Worm (Caenorhabditis elegans): Measurements from ENCODE around the gene nhr-13.

The nhr-13 gene

ce11 chrV:2211936-2212335 is 19.7 kb downstream of the nhr-13 start, which contains the start of gene nhr-133:
nhr-133 (minus strand) TSS chrV:2212118.
- no peak for TF ChIP-seq klf-2 (GFP tag; conservative IDR thresholded peaks at IDR 0.05)
- TF ChIP-seq med-1 (GFP tag; optimal IDR thresholded peaks at IDR 0.05; ENCODE audit: insufficient read depth) = no peak

DNA sequence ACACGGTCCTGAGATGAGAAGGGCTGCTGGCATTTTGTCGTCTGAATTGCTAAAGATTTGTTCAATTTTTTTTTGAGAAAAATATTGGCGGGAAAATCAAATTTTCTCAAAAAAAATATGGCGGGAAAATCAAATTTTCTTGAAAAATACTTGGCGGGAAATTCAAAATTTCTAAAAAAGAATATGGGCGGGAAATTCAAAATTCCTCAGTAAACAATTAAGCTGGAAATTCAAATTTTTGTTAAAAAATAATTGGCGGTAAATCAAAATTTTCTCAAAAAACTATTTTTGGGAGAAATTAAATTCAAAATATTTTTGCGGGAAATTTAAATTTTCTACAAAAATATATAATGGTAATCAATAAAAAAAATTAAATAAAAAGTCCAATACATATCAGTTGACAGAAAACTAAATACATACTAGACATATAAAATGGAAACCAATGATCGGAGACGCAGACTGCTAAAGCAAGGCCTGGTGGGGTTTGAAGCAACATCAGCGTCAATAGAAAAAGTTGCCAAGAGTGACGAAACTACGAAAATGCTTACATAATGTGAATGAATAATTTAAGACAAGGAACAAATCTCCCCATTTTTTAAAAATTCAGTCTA is 22.2 kb downstream of the nhr-13 start, which contains the start of gene nhr-184:
TSS of gene nhr-184 (minus strand) at position 51 of the 611 bp plus-strand sequence.
- no peak for TF ChIP-seq ref-1 (GFP tag; conservative IDR thresholded peaks at IDR 0.05)

- TF ChIP-seq flt-1 (GFP tag; IDR thresholded peaks at IDR 0.05) (no peak), ref-1 (GFP tag; conservative IDR thresholded peaks at IDR 0.05) (no peak), cog-1 (tag; optimal IDR thresholded peaks at IDR 0.05) (no peak), ztf-23 (GFP tag; IDR thresholded peaks at IDR 0.05) (no peak), klf-2 (GFP tag; conservative IDR thresholded peaks at IDR 0.05) (no peak), T22C8.4 (GFP tag; IDR thresholded peaks at IDR 0.05) (no peak), med-1 (GFP tag; optimal IDR thresholded peaks at IDR 0.05; ENCODE audit: insufficient read depth) (no peak), tab-1 (GFP tag; IDR thresholded peaks at IDR 0.05) (no peak), ztf-29 (GFP tag; IDR thresholded peaks at IDR 0.05) (no peak)
These were observed 23.1 kb downstream of the nhr-13 start, which contains the start of gene nstp-8 for ce11 chrV:2215352-2215751. nstp-8 (plus strand) TSS chrV:2215652.

DNA sequence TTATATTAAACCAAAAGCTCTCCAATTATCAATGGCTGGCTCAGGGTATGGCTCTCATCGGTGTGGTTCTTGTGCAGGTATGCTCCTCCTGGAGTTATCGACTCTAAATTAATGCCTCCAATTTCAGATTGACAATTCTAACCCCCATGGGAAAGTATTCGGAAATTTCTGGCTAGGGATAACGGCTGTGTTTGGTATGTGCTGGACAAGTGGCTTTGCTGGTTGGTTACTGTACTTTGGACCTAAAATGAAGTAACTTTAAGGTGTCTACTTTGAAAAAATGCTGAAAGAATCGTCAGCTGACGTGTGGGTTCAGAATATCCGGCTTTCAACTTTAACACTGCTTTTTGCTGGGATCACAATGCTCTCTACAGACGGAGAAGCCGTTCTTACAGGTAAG is 24.6 kb downstream of the nhr-13 start:
- TF ChIP-seq tab-1 (GFP tag; IDR thresholded peaks at IDR 0.05) (no peak), cog-1 (tag; optimal IDR thresholded peaks at IDR 0.05) (no peak), flt-1 (GFP tag; IDR thresholded peaks at IDR 0.05) (no peak), klf-2 (GFP tag; conservative IDR thresholded peaks at IDR 0.05) (no peak), T22C8.4 (GFP tag; IDR thresholded peaks at IDR 0.05) (no peak), med-1 (GFP tag; optimal IDR thresholded peaks at IDR 0.05; ENCODE audit: insufficient read depth) (no peak), ref-1 (GFP tag; conservative IDR thresholded peaks at IDR 0.05) (no peak), ztf-29 (GFP tag; IDR thresholded peaks at IDR 0.05) (no peak)

- TF ChIP-seq cog-1 (tag; optimal IDR thresholded peaks at IDR 0.05) (no peak), med-1 (GFP tag; optimal IDR thresholded peaks at IDR 0.05; ENCODE audit: insufficient read depth) (no peak), flt-1 (GFP tag; IDR thresholded peaks at IDR 0.05) (no peak), T22C8.4 (GFP tag; IDR thresholded peaks at IDR 0.05) (no peak), ztf-23 (GFP tag; IDR thresholded peaks at IDR 0.05) (no peak), tab-1 (GFP tag; IDR thresholded peaks at IDR 0.05) (no peak), klf-2 (GFP tag; conservative IDR thresholded peaks at IDR 0.05) (no peak), ztf-29 (GFP tag; IDR thresholded peaks at IDR 0.05) (no peak), ref-1 (GFP tag; conservative IDR thresholded peaks at IDR 0.05) (no peak)
These were observed 26.5 kb downstream of the nhr-13 start, which contains the start of gene nhr-56 for ce11 chrV:2218803-2219202. nhr-56 (plus strand) TSS chrV:2219004.

DNA sequence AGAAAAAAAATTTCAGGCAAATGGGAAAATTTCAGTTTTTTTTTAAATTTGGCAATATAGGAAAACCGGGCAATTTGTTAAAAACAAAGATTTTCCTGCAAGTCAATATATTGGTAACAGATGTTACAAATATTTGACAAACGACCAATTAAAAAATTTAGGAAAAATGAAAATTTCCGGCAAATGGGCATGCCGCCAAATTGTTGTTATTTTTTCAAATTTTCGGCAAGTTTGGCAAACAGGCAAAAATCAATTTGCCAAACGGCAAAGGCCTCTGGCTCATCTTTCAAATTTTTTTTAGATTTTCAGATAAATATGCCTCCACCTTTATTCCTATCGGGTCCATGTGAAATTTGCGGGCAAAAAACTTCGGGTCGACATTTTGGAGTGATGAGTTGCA is 29.5 kb downstream of the nhr-13 start, which contains the start of gene nhr-128:
TSS of gene nhr-128 (plus strand) at position 301 of the 400 bp plus-strand sequence.
- TF ChIP-seq T22C8.4 (GFP tag; IDR thresholded peaks at IDR 0.05) (no peak), ref-1 (GFP tag; conservative IDR thresholded peaks at IDR 0.05) (no peak), med-1 (GFP tag; optimal IDR thresholded peaks at IDR 0.05; ENCODE audit: insufficient read depth) (no peak), ztf-29 (GFP tag; IDR thresholded peaks at IDR 0.05) (no peak), tab-1 (GFP tag; IDR thresholded peaks at IDR 0.05) (no peak), flt-1 (GFP tag; IDR thresholded peaks at IDR 0.05) (no peak), ztf-23 (GFP tag; IDR thresholded peaks at IDR 0.05) (no peak), cog-1 (tag; optimal IDR thresholded peaks at IDR 0.05) (no peak), klf-2 (GFP tag; conservative IDR thresholded peaks at IDR 0.05) (no peak)

- TF ChIP-seq flt-1 (GFP tag; IDR thresholded peaks at IDR 0.05) (no peak), med-1 (GFP tag; optimal IDR thresholded peaks at IDR 0.05; ENCODE audit: insufficient read depth) (no peak), ztf-29 (GFP tag; IDR thresholded peaks at IDR 0.05) (no peak), T22C8.4 (GFP tag; IDR thresholded peaks at IDR 0.05) (no peak), tab-1 (GFP tag; IDR thresholded peaks at IDR 0.05) (no peak), ref-1 (GFP tag; conservative IDR thresholded peaks at IDR 0.05) (no peak)
These were observed 32.8 kb downstream of the nhr-13 start, which contains the start of gene nhr-103 for ce11 chrV:2225130-2225529. nhr-103 (plus strand) TSS chrV:2225430.

DNA sequence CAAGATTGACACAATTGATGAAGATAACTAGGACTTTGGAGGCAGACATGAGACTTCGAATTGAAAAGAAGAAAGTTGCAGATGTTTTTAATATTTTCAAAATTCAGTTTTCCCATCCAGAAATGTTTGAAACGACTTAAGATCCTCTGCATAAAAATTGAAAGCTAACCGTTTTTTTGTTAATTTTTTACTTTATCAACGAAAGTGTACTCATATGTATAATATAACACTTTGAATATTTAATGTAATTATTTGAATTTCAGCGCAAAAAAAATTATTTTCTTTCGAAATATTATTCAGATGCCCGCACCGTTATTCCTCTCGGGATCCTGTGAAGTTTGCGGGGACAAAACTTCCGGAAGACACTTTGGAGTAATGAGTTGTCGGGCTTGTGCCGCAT is 34.6 kb downstream of the nhr-13 start, which contains the start of gene nhr-18:
TSS of gene nhr-18 (plus strand) at position 301 of the 400 bp plus-strand sequence.
- TF ChIP-seq ztf-23 (GFP tag; IDR thresholded peaks at IDR 0.05) (no peak), ref-1 (GFP tag; conservative IDR thresholded peaks at IDR 0.05) (no peak), tab-1 (GFP tag; IDR thresholded peaks at IDR 0.05) (no peak), ztf-29 (GFP tag; IDR thresholded peaks at IDR 0.05) (no peak), flt-1 (GFP tag; IDR thresholded peaks at IDR 0.05) (no peak), cog-1 (tag; optimal IDR thresholded peaks at IDR 0.05) (no peak)

DNA sequence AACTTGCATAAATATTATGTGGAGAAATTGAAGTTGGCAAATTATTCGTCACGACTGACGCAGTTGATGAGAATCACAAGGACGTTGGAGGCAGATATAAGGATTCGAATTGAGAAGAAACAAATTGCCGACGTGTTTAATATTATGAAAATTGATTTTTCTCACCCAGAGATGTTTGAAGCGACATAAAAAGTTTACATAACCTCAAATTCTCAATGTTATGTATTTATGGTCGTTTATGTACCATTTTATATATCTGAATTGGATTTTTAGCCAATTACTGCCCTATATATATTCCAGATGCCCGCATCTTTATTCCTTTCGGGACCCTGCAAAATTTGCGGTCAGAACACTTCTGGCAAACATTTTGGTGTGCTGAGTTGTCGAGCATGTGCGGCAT is 36.5 kb downstream of the nhr-13 start, which contains the start of gene nhr-126:
TSS of gene nhr-126 (plus strand) at position 301 of the 400 bp plus-strand sequence.
- TF ChIP-seq ztf-23 (GFP tag; IDR thresholded peaks at IDR 0.05) (no peak), cog-1 (tag; optimal IDR thresholded peaks at IDR 0.05) (no peak), ztf-29 (GFP tag; IDR thresholded peaks at IDR 0.05) (no peak), klf-2 (GFP tag; conservative IDR thresholded peaks at IDR 0.05) (no peak)

- TF ChIP-seq ztf-29 (GFP tag; IDR thresholded peaks at IDR 0.05) (no peak), tab-1 (GFP tag; IDR thresholded peaks at IDR 0.05) (no peak), ref-1 (GFP tag; conservative IDR thresholded peaks at IDR 0.05) (no peak), ztf-23 (GFP tag; IDR thresholded peaks at IDR 0.05) (no peak), flt-1 (GFP tag; IDR thresholded peaks at IDR 0.05) (no peak), cog-1 (tag; optimal IDR thresholded peaks at IDR 0.05) (no peak), klf-2 (GFP tag; conservative IDR thresholded peaks at IDR 0.05) (no peak), T22C8.4 (GFP tag; IDR thresholded peaks at IDR 0.05) (no peak), med-1 (GFP tag; optimal IDR thresholded peaks at IDR 0.05; ENCODE audit: insufficient read depth) (no peak)
These were observed 38.6 kb downstream of the nhr-13 start, which contains the start of gene nhr-134 for ce11 chrV:2230912-2231311. nhr-134 (plus strand) TSS chrV:2231223.

All from whole organism, midembryonic.